Fruit fly (Drosophila melanogaster): ENCODE measurements around the gene nkd.

DNA sequence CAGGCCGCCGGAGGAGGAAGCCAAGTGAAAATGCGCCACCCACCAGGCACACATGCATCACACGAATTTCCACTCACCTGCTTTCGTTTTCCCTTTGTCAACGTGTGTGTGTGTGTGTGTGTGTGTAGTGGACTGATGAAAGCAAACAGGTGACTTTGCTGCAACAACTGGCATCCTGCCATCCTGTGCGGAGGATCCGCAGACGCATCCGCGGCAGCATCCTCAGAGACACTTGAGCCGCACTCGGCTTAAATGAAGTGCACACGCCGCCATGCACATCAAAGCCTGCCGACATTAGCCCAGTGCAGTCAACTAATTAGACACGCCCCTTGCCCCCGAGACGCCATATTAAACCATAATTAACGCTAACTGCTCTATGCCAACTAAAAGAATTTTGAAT lies 13.6 kb upstream of the nkd start:
- no peak for TF ChIP-seq insv (optimal IDR thresholded peaks at IDR 0.05)
- no peak for TF ChIP-seq Sin3A (optimal IDR thresholded peaks at IDR 0.05)
- no peak for TF ChIP-seq h (optimal IDR thresholded peaks at IDR 0.05)
